Fruit fly (Drosophila melanogaster) whole organism, embryonic: ENCODE results near the gene Ndae1.

Experiments used
- Adf1 ChIP-seq: fragments of 200-800 bp; sonication (Bioruptor generic); IDR thresholded peaks from 2 replicates; pipeline ENCODE4 v1.3.6; 2022; ENCODE audit warnings: missing biosample characterization, missing genetic modification characterization
- Atf6 ChIP-seq: fragments of 200-800 bp; sonication (Bioruptor generic); IDR thresholded peaks from 2 replicates; pipeline ENCODE4 v1.3.6; 2022; ENCODE audit warnings: missing biosample characterization, missing genetic modification characterization
- BtbVII ChIP-seq: fragments of 200-800 bp; sonication (Bioruptor generic); optimal IDR thresholded peaks from 3 replicates; lab custom pipeline; 2017; ENCODE audit warnings: missing biosample characterization, mild to moderate bottlenecking, missing genetic modification characterization
- CG10274 ChIP-seq: fragments of 200-800 bp; sonication (Bioruptor generic); optimal IDR thresholded peaks from 3 replicates; lab custom pipeline; 2017; ENCODE audit warnings: missing biosample characterization, mild to moderate bottlenecking, missing genetic modification characterization
- CG10431 ChIP-seq: fragments of 200-800 bp; sonication (Bioruptor generic); optimal IDR thresholded peaks from 3 replicates; lab custom pipeline; 2018; ENCODE audit warnings: missing biosample characterization, mild to moderate bottlenecking, missing genetic modification characterization
- CG11398 ChIP-seq: fragments of 200-800 bp; sonication (Bioruptor generic); optimal IDR thresholded peaks from 2 replicates; lab custom pipeline; 2016; ENCODE audit warnings: missing biosample characterization, missing genetic modification characterization
- CG12071 ChIP-seq: fragments of 200-800 bp; sonication (Bioruptor generic); optimal IDR thresholded peaks from 3 replicates; lab custom pipeline; 2018; ENCODE audit warnings: missing biosample characterization, mild to moderate bottlenecking, missing genetic modification characterization
- CG12155 ChIP-seq: fragments of 200-800 bp; sonication (Bioruptor generic); optimal IDR thresholded peaks from 3 replicates; lab custom pipeline; 2016; ENCODE audit warnings: missing biosample characterization, missing genetic modification characterization
- CG13123 ChIP-seq: fragments of 200-800 bp; sonication (Bioruptor generic); optimal IDR thresholded peaks from 2 replicates; lab custom pipeline; 2016; ENCODE audit warnings: missing biosample characterization, missing genetic modification characterization
- CG13287 ChIP-seq: fragments of 200-800 bp; sonication (Bioruptor generic); IDR thresholded peaks from 2 replicates; pipeline ENCODE4 v1.3.6; 2022; ENCODE audit warnings: missing biosample characterization, missing genetic modification characterization; ENCODE audit not compliant: partially characterized antibody
- CG14014 ChIP-seq: fragments of 200-800 bp; sonication (Bioruptor generic); IDR thresholded peaks from 2 replicates; pipeline ENCODE4 v1.3.6; 2022; ENCODE audit warnings: missing biosample characterization, missing genetic modification characterization
- CG14710 ChIP-seq: fragments of 200-800 bp; sonication (Bioruptor generic); optimal IDR thresholded peaks from 3 replicates; lab custom pipeline; 2019; ENCODE audit warnings: missing biosample characterization, mild to moderate bottlenecking, missing genetic modification characterization, moderate library complexity
- CG14860 ChIP-seq: fragments of 200-800 bp; sonication (Bioruptor generic); IDR thresholded peaks from 3 replicates; pipeline ENCODE4 v1.3.6; 2022; ENCODE audit warnings: missing biosample characterization, missing genetic modification characterization; ENCODE audit not compliant: partially characterized antibody
- CG15269 ChIP-seq: fragments of 200-800 bp; sonication (Bioruptor generic); optimal IDR thresholded peaks from 2 replicates; lab custom pipeline; 2018; ENCODE audit warnings: missing biosample characterization, mild to moderate bottlenecking, missing genetic modification characterization, moderate library complexity
- CG17612 ChIP-seq: fragments of 200-800 bp; sonication (Bioruptor generic); IDR thresholded peaks from 2 replicates; pipeline ENCODE4 v1.3.6; 2022; ENCODE audit warnings: missing biosample characterization, missing genetic modification characterization
- CG3065 ChIP-seq: fragments of 200-800 bp; sonication (Bioruptor generic); optimal IDR thresholded peaks from 2 replicates; lab custom pipeline; 2016; ENCODE audit warnings: missing biosample characterization, missing genetic modification characterization
- CG31224 ChIP-seq: fragments of 200-800 bp; sonication (Bioruptor generic); IDR thresholded peaks from 2 replicates; pipeline ENCODE4 v1.3.6; 2022; ENCODE audit warnings: missing biosample characterization, missing genetic modification characterization
- CG3163 ChIP-seq: fragments of 200-800 bp; sonication (Bioruptor generic); optimal IDR thresholded peaks from 3 replicates; lab custom pipeline; 2016; ENCODE audit warnings: missing biosample characterization, missing genetic modification characterization
- CG33557 ChIP-seq: fragments of 200-800 bp; sonication (Bioruptor generic); optimal IDR thresholded peaks from 2 replicates; lab custom pipeline; 2019; ENCODE audit warnings: missing biosample characterization, mild to moderate bottlenecking, missing genetic modification characterization, moderate library complexity
- CG34224 ChIP-seq: fragments of 200-800 bp; sonication (Bioruptor generic); IDR thresholded peaks from 3 replicates; pipeline ENCODE4 v1.3.6; 2022; ENCODE audit warnings: missing biosample characterization, missing genetic modification characterization; ENCODE audit not compliant: partially characterized antibody
- CG4282 ChIP-seq: fragments of 200-800 bp; sonication (Bioruptor generic); optimal IDR thresholded peaks from 2 replicates; lab custom pipeline; 2016; ENCODE audit warnings: missing biosample characterization, missing genetic modification characterization
- CG4424 ChIP-seq: fragments of 200-800 bp; sonication (Bioruptor generic); optimal IDR thresholded peaks from 3 replicates; lab custom pipeline; 2016; ENCODE audit warnings: missing biosample characterization, missing genetic modification characterization
- CG7556 ChIP-seq: fragments of 200-800 bp; sonication (Bioruptor generic); optimal IDR thresholded peaks from 2 replicates; lab custom pipeline; 2017; ENCODE audit warnings: missing biosample characterization, mild to moderate bottlenecking, missing genetic modification characterization
- CG7745 ChIP-seq: fragments of 200-800 bp; sonication (Bioruptor generic); optimal IDR thresholded peaks from 2 replicates; lab custom pipeline; 2018; ENCODE audit warnings: missing biosample characterization, mild to moderate bottlenecking, missing genetic modification characterization, moderate library complexity
- CG7928 ChIP-seq: fragments of 200-800 bp; sonication (Bioruptor generic); optimal IDR thresholded peaks from 2 replicates; lab custom pipeline; 2017; ENCODE audit warnings: missing biosample characterization, mild to moderate bottlenecking, missing genetic modification characterization
- CG8478 ChIP-seq: fragments of >200 bp; optimal IDR thresholded peaks from 2 replicates; lab custom pipeline; 2018
- ERR ChIP-seq: fragments of 200-800 bp; sonication (Bioruptor generic); optimal IDR thresholded peaks from 2 replicates; lab custom pipeline; 2016; ENCODE audit warnings: missing biosample characterization, missing genetic modification characterization
- GATAe ChIP-seq: fragments of 200-800 bp; sonication (Bioruptor generic); conservative IDR thresholded peaks from 2 replicates; pipeline ENCODE4 v1.3.6; 2022; ENCODE audit warnings: missing biosample characterization, missing genetic modification characterization
- HLHmδ ChIP-seq: fragments of 200-800 bp; sonication (Bioruptor generic); optimal IDR thresholded peaks from 2 replicates; lab custom pipeline; 2018; ENCODE audit warnings: missing biosample characterization, mild to moderate bottlenecking, missing genetic modification characterization, moderate library complexity
- Hr39 ChIP-seq: fragments of >200 bp; optimal IDR thresholded peaks from 2 replicates; lab custom pipeline; 2017
- Lhr ChIP-seq: fragments of 200-800 bp; sonication (Bioruptor generic); optimal IDR thresholded peaks from 3 replicates; lab custom pipeline; 2017; ENCODE audit warnings: mild to moderate bottlenecking, missing biosample characterization, missing genetic modification reagents, missing genetic modification characterization
- MESR4 ChIP-seq: fragments of 200-800 bp; sonication (Bioruptor generic); optimal IDR thresholded peaks from 2 replicates; lab custom pipeline; 2018; ENCODE audit warnings: missing biosample characterization, mild to moderate bottlenecking, missing genetic modification characterization, moderate library complexity
- Neu2 ChIP-seq: fragments of 200-800 bp; sonication (Bioruptor generic); optimal IDR thresholded peaks from 3 replicates; lab custom pipeline; 2016; ENCODE audit warnings: missing biosample characterization, missing genetic modification characterization, borderline replicate concordance
- Trl ChIP-seq, 3 experiments: fragments of >200 bp in 2 of 3; fragments of 200-800 bp in 1 of 3; sonication (Bioruptor generic) in 1 of 3; optimal IDR thresholded peaks; 2 replicates in 1 of 3; 3 replicates in 2 of 3; lab custom pipeline; 2016 to 2017; ENCODE audit warnings: missing biosample characterization in 1 of 3, missing genetic modification characterization in 1 of 3
- br ChIP-seq: fragments of >200 bp; optimal IDR thresholded peaks from 2 replicates; lab custom pipeline; 2017
- dan ChIP-seq: fragments of 200-800 bp; sonication (Bioruptor generic); IDR thresholded peaks from 2 replicates; pipeline ENCODE4 v1.3.6; 2022; ENCODE audit warnings: missing biosample characterization, missing genetic modification characterization
- danr ChIP-seq: fragments of 200-800 bp; sonication (Bioruptor generic); IDR thresholded peaks from 2 replicates; pipeline ENCODE4 v1.3.6; 2022; ENCODE audit warnings: missing biosample characterization, missing genetic modification characterization
- dm ChIP-seq: fragments of 200-800 bp; sonication (Bioruptor generic); optimal IDR thresholded peaks from 3 replicates; lab custom pipeline; 2016; ENCODE audit warnings: missing biosample characterization, missing genetic modification characterization
- ems ChIP-seq: fragments of 200-800 bp; sonication (Bioruptor generic); optimal IDR thresholded peaks from 3 replicates; lab custom pipeline; 2016; ENCODE audit warnings: missing biosample characterization, missing genetic modification characterization
- hbn ChIP-seq: fragments of 200-800 bp; sonication (Bioruptor generic); IDR thresholded peaks from 2 replicates; pipeline ENCODE4 v1.3.6; 2022; ENCODE audit warnings: missing biosample characterization, missing genetic modification characterization; ENCODE audit not compliant: partially characterized antibody
- jing ChIP-seq: fragments of 200-800 bp; sonication (Bioruptor generic); optimal IDR thresholded peaks from 2 replicates; lab custom pipeline; 2018; ENCODE audit warnings: missing biosample characterization, mild to moderate bottlenecking, missing genetic modification characterization
- luna ChIP-seq: fragments of 200-800 bp; sonication (Bioruptor generic); optimal IDR thresholded peaks from 2 replicates; lab custom pipeline; 2016; ENCODE audit warnings: missing biosample characterization, missing genetic modification characterization
- mirr ChIP-seq: fragments of 200-800 bp; sonication (Bioruptor generic); optimal IDR thresholded peaks from 3 replicates; lab custom pipeline; 2018; ENCODE audit warnings: missing biosample characterization, mild to moderate bottlenecking, missing genetic modification characterization
- p53 ChIP-seq: fragments of 200-800 bp; sonication (Bioruptor generic); optimal IDR thresholded peaks from 2 replicates; lab custom pipeline; 2016; ENCODE audit warnings: missing biosample characterization, missing genetic modification characterization
- pnt ChIP-seq: fragments of 200-800 bp; sonication (Bioruptor generic); optimal IDR thresholded peaks from 3 replicates; lab custom pipeline; 2016; ENCODE audit warnings: missing biosample characterization, missing genetic modification characterization
- rib ChIP-seq: fragments of 200-800 bp; sonication (Bioruptor generic); IDR thresholded peaks from 2 replicates; pipeline ENCODE4 v1.3.6; 2022; ENCODE audit warnings: missing biosample characterization, missing genetic modification characterization
- seq ChIP-seq: fragments of 200-800 bp; sonication (Bioruptor generic); IDR thresholded peaks from 2 replicates; pipeline ENCODE4 v1.3.6; 2022; ENCODE audit warnings: missing biosample characterization, missing genetic modification characterization
- sim ChIP-seq: fragments of 200-800 bp; sonication (Bioruptor generic); IDR thresholded peaks from 2 replicates; pipeline ENCODE4 v1.3.6; 2022; ENCODE audit warnings: missing biosample characterization, missing genetic modification characterization
- so ChIP-seq: fragments of 200-800 bp; sonication (Bioruptor generic); IDR thresholded peaks from 3 replicates; pipeline ENCODE4 v1.3.6; 2022; ENCODE audit warnings: missing biosample characterization, missing genetic modification characterization
- trh ChIP-seq: fragments of 200-800 bp; sonication (Bioruptor generic); optimal IDR thresholded peaks from 2 replicates; lab custom pipeline; 2016; ENCODE audit warnings: missing biosample characterization, missing genetic modification characterization
- tx ChIP-seq: fragments of 200-800 bp; sonication (Bioruptor generic); optimal IDR thresholded peaks from 2 replicates; lab custom pipeline; 2016; ENCODE audit warnings: missing biosample characterization, missing genetic modification characterization

Ndae1 gene

dm6 chr2L:7188530-7188996 lies 60.6 kb downstream of the Ndae1 start (continued):
- TF ChIP-seq CG11398 (GFP tag; lab: Kevin White, UChicago) (peak; percentile 91), seq (GFP tag; lab: Robert Waterston, UW) (peak; percentile 98), CG10274 (peak; percentile 90), CG31224 (GFP tag; lab: Robert Waterston, UW) (peak; percentile 94), CG33557 (GFP tag; lab: Kevin White, UChicago) (peak; percentile 95), CG14860 (no peak), ems (GFP tag; lab: Kevin White, UChicago) (peak; percentile 97), CG15269 (tag; lab: Kevin White, UChicago) (peak; percentile 99), dm (GFP tag; lab: Kevin White, UChicago) (peak; percentile 92), BtbVII (GFP tag; lab: Kevin White, UChicago) (peak; percentile 97), danr (peak; percentile 98), CG7556 (GFP tag; lab: Kevin White, UChicago) (peak; percentile 99), p53 (GFP tag; lab: Kevin White, UChicago) (peak; percentile 77), CG12071 (GFP tag; lab: Kevin White, UChicago) (peak; percentile 95), CG7745 (tag; lab: Kevin White, UChicago) (no peak), CG14710 (tag; lab: Kevin White, UChicago) (peak; percentile 96), CG7928 (GFP tag; lab: Kevin White, UChicago) (peak; percentile 77), rib (GFP tag; lab: Robert Waterston, UW) (peak; percentile 94), br (lab: Kevin White, UChicago) (no peak), CG4282 (peak; percentile 88), hbn (no peak; the same call in 1 of the 2 replicates), so (GFP tag; lab: Robert Waterston, UW) (peak; percentile 98), Hr39 (lab: Kevin White, UChicago) (no peak), CG8478 (no peak), tx (peak; percentile 97), CG13287 (GFP tag; lab: Robert Waterston, UW) (peak; percentile 33; the same call in 1 of the 2 replicates), CG10431 (peak; percentile 91), trh (peak; percentile 93), pnt (GFP tag; lab: Kevin White, UChicago) (peak; percentile 95), CG12155 (GFP tag; lab: Kevin White, UChicago) (peak; percentile 97), dan (peak; percentile 85), jing (peak; percentile 95), sim (GFP tag; lab: Robert Waterston, UW) (peak; percentile 94), CG34224 (no peak), CG13123 (GFP tag; lab: Kevin White, UChicago) (peak; percentile 93), CG3163 (GFP tag; lab: Kevin White, UChicago) (peak; percentile 77), Lhr (peak; percentile 92), GATAe (GFP tag; lab: Robert Waterston, UW) (peak; percentile 95), mirr (GFP tag; lab: Kevin White, UChicago) (peak; percentile 92), Neu2 (GFP tag; lab: Kevin White, UChicago) (peak; percentile 66), HLHmδ (GFP tag; lab: Kevin White, UChicago) (no peak), CG14014 (GFP tag; lab: Robert Waterston, UW) (peak; percentile 97), Adf1 (GFP tag; lab: Robert Waterston, UW) (peak; percentile 100), ERR (GFP tag; lab: Kevin White, UChicago) (peak; percentile 88), CG3065 (GFP tag; lab: Kevin White, UChicago) (peak; percentile 93), Atf6 (GFP tag; lab: Robert Waterston, UW) (peak; percentile 98), MESR4 (GFP tag; lab: Kevin White, UChicago) (peak; percentile 67), CG4424 (GFP tag; lab: Kevin White, UChicago) (peak; percentile 97), CG17612 (GFP tag; lab: Robert Waterston, UW) (peak; percentile 93), luna (GFP tag; lab: Kevin White, UChicago) (peak; percentile 76), Trl (optimal IDR thresholded peaks at IDR 0.05; lab: Kevin White, UChicago) (peak; percentile 83 to 88), Trl (GFP tag; optimal IDR thresholded peaks at IDR 0.05; lab: Kevin White, UChicago) (peak; percentile 92)
